Worm (Caenorhabditis elegans): ENCODE results near the gene mab-3.

The mab-3 gene

DNA sequence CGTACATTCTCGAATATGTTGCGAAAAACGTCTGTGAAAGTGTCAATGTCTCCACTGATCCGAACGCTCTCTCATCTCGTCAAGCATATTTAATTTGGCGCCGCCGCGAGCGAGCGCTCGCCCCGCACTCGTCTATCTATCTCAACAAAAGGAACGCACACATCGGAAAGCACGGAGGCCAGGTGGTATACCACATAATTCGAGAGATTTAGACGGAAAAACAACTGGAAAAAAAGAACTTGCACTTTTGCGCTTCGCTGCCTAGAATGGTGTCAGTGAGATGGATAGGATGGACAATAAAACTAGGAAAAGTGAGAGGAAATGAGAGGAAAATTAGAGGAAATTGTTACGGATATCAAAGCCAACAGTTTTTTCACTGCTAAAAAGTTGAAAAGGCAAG lies 2.7 kb upstream of the mab-3 start:
- TF ChIP-seq ceh-82 (tag; optimal IDR thresholded peaks at IDR 0.05) (no peak), nhr-25 (tag; optimal IDR thresholded peaks at IDR 0.05) (peak; percentile 59), nhr-23 (tag; optimal IDR thresholded peaks at IDR 0.05) (peak; percentile 71), nhr-77 (tag; optimal IDR thresholded peaks at IDR 0.05) (no peak), lin-15B (tag; optimal IDR thresholded peaks at IDR 0.05) (peak; percentile 35), pha-4 (tag; optimal IDR thresholded peaks at IDR 0.05) (peak; percentile 41)

ce11 chrII:9729866-9730265 lies 2.1 kb upstream of the mab-3 start:
- peak; percentile 20 for TF ChIP-seq nfya-1 (tag; optimal IDR thresholded peaks at IDR 0.05; ENCODE audit: insufficient read depth)
- TF ChIP-seq ama-1 (optimal IDR thresholded peaks at IDR 0.05), result no peak
- no peak for TF ChIP-seq ztf-4 (tag; optimal IDR thresholded peaks at IDR 0.05)
- no peak for TF ChIP-seq fkh-10 (GFP tag; optimal IDR thresholded peaks at IDR 0.05)
- TF ChIP-seq ceh-9 (tag; optimal IDR thresholded peaks at IDR 0.05), result no peak
- TF ChIP-seq egl-5 (tag; optimal IDR thresholded peaks at IDR 0.05), result peak; percentile 40
- peak; percentile 19 for TF ChIP-seq hmg-11 (tag; optimal IDR thresholded peaks at IDR 0.05)

DNA sequence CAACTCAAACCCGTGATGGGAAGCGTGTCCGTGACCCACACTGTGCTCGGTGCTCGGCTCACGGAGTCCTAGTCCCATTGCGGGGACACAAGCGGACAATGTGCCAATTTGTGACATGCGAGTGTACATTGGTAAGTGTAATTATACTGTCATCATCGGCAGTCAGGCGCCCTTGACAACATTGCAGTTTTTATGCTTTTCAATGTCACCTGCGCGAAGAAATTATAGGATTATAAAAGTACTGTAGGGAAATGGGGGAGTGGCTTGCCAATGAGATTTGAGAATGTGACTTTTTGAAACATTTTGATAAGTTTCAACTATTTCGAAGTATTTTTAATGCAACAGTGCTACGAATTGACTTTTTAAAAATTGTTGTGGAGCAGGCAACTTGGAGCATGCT lies 3.8 kb downstream of the mab-3 start:
- TF ChIP-seq ceh-28 (tag; optimal IDR thresholded peaks at IDR 0.05) (no peak), nfya-1 (tag; optimal IDR thresholded peaks at IDR 0.05; ENCODE audit: insufficient read depth) (peak; percentile 51)

- TF ChIP-seq nfya-1 (tag; optimal IDR thresholded peaks at IDR 0.05; ENCODE audit: insufficient read depth), result peak; percentile 28
- TF ChIP-seq pqm-1 (tag; optimal IDR thresholded peaks at IDR 0.05), result peak; percentile 81
- TF ChIP-seq pha-4 (tag; optimal IDR thresholded peaks at IDR 0.05), result peak; percentile 29
- peak; percentile 15 for TF ChIP-seq ceh-28 (tag; optimal IDR thresholded peaks at IDR 0.05)
- TF ChIP-seq egl-5 (tag; optimal IDR thresholded peaks at IDR 0.05), result no peak
- no peak for TF ChIP-seq nhr-43 (tag; optimal IDR thresholded peaks at IDR 0.05; ENCODE audit: poor library complexity, severe bottlenecking)
- peak; percentile 96 for TF ChIP-seq elt-2 (tag; optimal IDR thresholded peaks at IDR 0.05)
- TF ChIP-seq snpc-4 (tag; optimal IDR thresholded peaks at IDR 0.05), result peak; percentile 16
- no peak for TF ChIP-seq jun-1 (tag; optimal IDR thresholded peaks at IDR 0.05)
- TF ChIP-seq ama-1 (optimal IDR thresholded peaks at IDR 0.05), result peak; percentile 25
- no peak for TF ChIP-seq lin-15B (tag; optimal IDR thresholded peaks at IDR 0.05)
Observed at ce11 chrII:9738820-9739219, 6.9 kb downstream of the mab-3 start.

- TF ChIP-seq nhr-237 (tag; optimal IDR thresholded peaks at IDR 0.05) (no peak), nhr-23 (tag; optimal IDR thresholded peaks at IDR 0.05) (no peak), nhr-43 (tag; optimal IDR thresholded peaks at IDR 0.05; ENCODE audit: poor library complexity, severe bottlenecking) (no peak), R02D3.7 (tag; optimal IDR thresholded peaks at IDR 0.05) (no peak), ama-1 (optimal IDR thresholded peaks at IDR 0.05) (no peak), lin-15B (tag; optimal IDR thresholded peaks at IDR 0.05) (no peak), egl-27 (tag; optimal IDR thresholded peaks at IDR 0.05) (no peak), nfya-1 (tag; optimal IDR thresholded peaks at IDR 0.05; ENCODE audit: insufficient read depth) (peak; percentile 34), elt-2 (tag; optimal IDR thresholded peaks at IDR 0.05) (peak; percentile 94), ztf-11 (tag; optimal IDR thresholded peaks at IDR 0.05) (no peak), skn-1 (tag; optimal IDR thresholded peaks at IDR 0.05) (no peak), unc-39 (tag; optimal IDR thresholded peaks at IDR 0.05) (no peak), lsy-12 (tag; optimal IDR thresholded peaks at IDR 0.05) (no peak), pha-4 (tag; optimal IDR thresholded peaks at IDR 0.05) (peak; percentile 50), pqm-1 (tag; optimal IDR thresholded peaks at IDR 0.05) (peak; percentile 83), sea-2 (GFP tag; optimal IDR thresholded peaks at IDR 0.05) (no peak), mdl-1 (tag; optimal IDR thresholded peaks at IDR 0.05) (no peak), daf-12 (tag; optimal IDR thresholded peaks at IDR 0.05) (no peak), egl-5 (tag; optimal IDR thresholded peaks at IDR 0.05) (no peak), tbx-2 (tag; optimal IDR thresholded peaks at IDR 0.05) (no peak), nhr-77 (tag; optimal IDR thresholded peaks at IDR 0.05) (no peak), jun-1 (tag; optimal IDR thresholded peaks at IDR 0.05) (no peak)
Observed at ce11 chrII:9740552-9740951, 8.6 kb downstream of the mab-3 start.

ce11 chrII:9741400-9741799 lies 9.5 kb downstream of the mab-3 start:
- peak; percentile 49 for TF ChIP-seq elt-2 (tag; optimal IDR thresholded peaks at IDR 0.05)
- no peak for TF ChIP-seq nfya-1 (tag; optimal IDR thresholded peaks at IDR 0.05; ENCODE audit: insufficient read depth)
